Worm (Caenorhabditis elegans) whole organism, early embryonic: ENCODE results near the gene col-39.

Source experiments
- B0310.2 ChIP-seq: sonication (generic microtip); optimal IDR thresholded peaks from 2 replicates; lab custom pipeline; 2016; ENCODE audit warnings: mild to moderate bottlenecking, missing genetic modification characterization, missing compliant biosample characterization
- ama-1 ChIP-seq: fragments of 150-350 bp; optimal IDR thresholded peaks from 2 replicates; lab custom pipeline; 2014
- ceh-36 ChIP-seq: sonication (generic microtip); optimal IDR thresholded peaks from 2 replicates; lab custom pipeline; 2016; ENCODE audit warnings: missing genetic modification characterization, inconsistent platforms, missing compliant biosample characterization
- hmg-4 ChIP-seq: fragments of 200-800 bp; sonication (Bioruptor generic); optimal IDR thresholded peaks from 2 replicates; lab custom pipeline; 2018; ENCODE audit warnings: mild to moderate bottlenecking, missing genetic modification characterization, missing compliant biosample characterization
- pes-1 ChIP-seq: fragments of 200-800 bp; sonication (Bioruptor generic); IDR thresholded peaks from 2 replicates; pipeline ENCODE4 v1.3.6; 2022; ENCODE audit warnings: missing genetic modification reagents, missing genetic modification characterization, missing compliant biosample characterization
- scrt-1 ChIP-seq: fragments of 200-800 bp; sonication (Bioruptor generic); IDR thresholded peaks from 2 replicates; pipeline ENCODE4 v1.3.6; 2022; ENCODE audit warnings: missing genetic modification characterization, missing compliant biosample characterization
- tbx-11 ChIP-seq: fragments of 200-800 bp; sonication (Bioruptor generic); IDR thresholded peaks from 2 replicates; pipeline ENCODE4 v1.3.6; 2022; ENCODE audit warnings: missing genetic modification characterization, missing compliant biosample characterization
- tra-4 ChIP-seq: sonication (generic microtip); optimal IDR thresholded peaks from 2 replicates; lab custom pipeline; 2017; ENCODE audit warnings: missing genetic modification characterization, missing compliant biosample characterization

ce11 chrII:10714262-10714933 is 9.7 kb downstream of the col-39 start, which contains the start of the genes dph-2 and C09G5.7:
- TF ChIP-seq pes-1 (GFP tag; lab: Robert Waterston, UW), result no peak
- no peak for TF ChIP-seq ceh-36 (tag; lab: Kevin White, UChicago)
- no peak for TF ChIP-seq B0310.2 (tag; lab: Kevin White, UChicago)
- no peak for TF ChIP-seq hmg-4 (GFP tag; lab: Kevin White, UChicago)
- TF ChIP-seq tbx-11 (GFP tag; lab: Robert Waterston, UW), result no peak
- TF ChIP-seq tra-4 (tag; lab: Kevin White, UChicago), result no peak
- TF ChIP-seq ama-1, result no peak
- no peak for TF ChIP-seq scrt-1 (GFP tag; lab: Robert Waterston, UW)
